Fruit fly (Drosophila melanogaster) Kc167 (cell line): ENCODE measurements around the gene alpha-Man-Ib.

Experiments used
- Myc ChIP-seq: fragments of >200 bp; optimal IDR thresholded peaks from 2 replicates; lab custom pipeline; 2017; ENCODE audit warnings: missing external identifiers
- Sin3A ChIP-seq: fragments of >200 bp; optimal IDR thresholded peaks from 2 replicates; lab custom pipeline; 2018; ENCODE audit warnings: missing external identifiers
- h ChIP-seq: fragments of >200 bp; optimal IDR thresholded peaks from 3 replicates; lab custom pipeline; 2018; ENCODE audit warnings: missing external identifiers
- insv ChIP-seq: fragments of >200 bp; optimal IDR thresholded peaks from 3 replicates; lab custom pipeline; 2018; ENCODE audit warnings: missing external identifiers
- psq ChIP-seq: fragments of >200 bp; optimal IDR thresholded peaks from 2 replicates; lab custom pipeline; 2017; ENCODE audit warnings: missing external identifiers
- ttk ChIP-seq: sonication (Bioruptor generic); optimal IDR thresholded peaks from 2 replicates; lab custom pipeline; 2017; ENCODE audit warnings: missing external identifiers

DNA sequence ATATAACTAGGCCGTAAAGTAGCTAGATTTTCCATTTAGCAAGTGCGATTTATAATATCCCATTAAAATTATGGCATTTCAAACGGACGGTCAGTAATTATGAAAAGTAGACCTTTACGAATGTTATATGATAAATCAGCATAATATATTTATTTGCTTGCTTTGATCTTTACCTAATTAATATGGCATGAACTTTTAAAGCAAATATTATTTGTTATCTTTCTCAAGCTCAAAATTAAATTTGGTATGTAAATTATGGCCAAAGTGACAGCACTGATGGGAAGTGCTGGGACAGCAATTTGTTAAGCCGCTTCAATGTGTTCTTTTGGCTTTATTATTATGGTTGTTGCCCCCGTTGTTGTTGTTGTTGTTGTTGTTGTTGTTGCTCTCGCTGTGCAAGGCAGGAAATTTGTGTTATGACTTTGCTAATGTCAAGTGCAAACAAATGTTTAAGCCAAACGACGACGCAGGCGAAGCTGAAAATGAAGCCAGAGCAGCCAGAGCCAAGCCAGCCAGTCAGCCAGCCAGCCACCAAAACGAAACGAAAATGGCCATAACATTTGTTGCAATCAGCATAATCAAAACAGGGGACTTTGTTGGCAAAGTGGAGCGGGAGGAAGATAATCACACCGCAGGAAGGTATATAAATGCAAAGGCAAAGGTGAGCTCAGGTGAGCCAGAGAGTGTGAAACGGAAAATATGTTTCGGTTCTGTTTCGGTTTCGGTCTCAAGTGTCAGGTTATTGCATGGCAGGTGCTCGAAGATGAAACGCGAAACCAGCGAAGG, 29.9 kb downstream of the alpha-Man-Ib start:
- TF ChIP-seq insv (lab: Kevin White, UChicago) = no peak
- TF ChIP-seq psq (lab: Kevin White, UChicago) = no peak
- no peak for TF ChIP-seq ttk (lab: Kevin White, UChicago)
- no peak for TF ChIP-seq h
- no peak for TF ChIP-seq Myc (lab: Kevin White, UChicago)
- TF ChIP-seq Sin3A = no peak
